Worm (Caenorhabditis elegans): ENCODE measurements around the gene tsp-14.

ce11 chrX:4911287-4911876 is 34.6 kb upstream of the tsp-14 start:
- TF ChIP-seq unc-62 (GFP tag; optimal IDR thresholded peaks at IDR 0.05 in 1 of 2) (peak in 1 of 2 experiments; percentile 22), unc-62 (tag; optimal IDR thresholded peaks at IDR 0.05) (no peak), T20F7.1 (GFP tag; optimal IDR thresholded peaks at IDR 0.05) (no peak), nhr-10 (tag; optimal IDR thresholded peaks at IDR 0.05) (no peak), dpl-1 (GFP tag; optimal IDR thresholded peaks at IDR 0.05) (no peak), zag-1 (tag; optimal IDR thresholded peaks at IDR 0.05) (no peak)
